Worm (Caenorhabditis elegans) whole organism, early embryonic: Measurements from ENCODE around the gene mcm-6.
A peak's percentile ranks its signal among the peaks of the same experiment; 100 is the strongest.

ENCODE experiments used
- B0310.2 ChIP-seq: sonication (generic microtip); optimal IDR thresholded peaks from 2 replicates; lab custom pipeline; 2016; ENCODE audit warnings: mild to moderate bottlenecking, missing genetic modification characterization, missing compliant biosample characterization
- F13C5.2 ChIP-seq: sonication (generic microtip); optimal IDR thresholded peaks from 2 replicates; lab custom pipeline; 2017; ENCODE audit warnings: mild to moderate bottlenecking, missing genetic modification characterization, inconsistent platforms, missing compliant biosample characterization
- aly-1 ChIP-seq: sonication (generic microtip); optimal IDR thresholded peaks from 2 replicates; lab custom pipeline; 2016; ENCODE audit warnings: missing genetic modification characterization, missing compliant biosample characterization
- ama-1 ChIP-seq: fragments of 150-350 bp; optimal IDR thresholded peaks from 2 replicates; lab custom pipeline; 2014
- ceh-13 ChIP-seq: fragments of 200-800 bp; sonication (Bioruptor generic); optimal IDR thresholded peaks from 2 replicates; lab custom pipeline; 2018; ENCODE audit warnings: mild to moderate bottlenecking, missing genetic modification characterization, missing compliant biosample characterization
- ceh-36 ChIP-seq: sonication (generic microtip); optimal IDR thresholded peaks from 2 replicates; lab custom pipeline; 2016; ENCODE audit warnings: missing genetic modification characterization, inconsistent platforms, missing compliant biosample characterization
- ets-7 ChIP-seq: sonication (generic microtip); optimal IDR thresholded peaks from 2 replicates; lab custom pipeline; 2016; ENCODE audit warnings: missing genotype, missing genetic modification characterization, missing compliant biosample characterization
- flt-1 ChIP-seq: fragments of 200-800 bp; sonication (Bioruptor generic); IDR thresholded peaks from 2 replicates; pipeline ENCODE4 v1.3.6; 2022; ENCODE audit warnings: missing genetic modification characterization, missing compliant biosample characterization
- hmbx-1 ChIP-seq: sonication (generic microtip); optimal IDR thresholded peaks from 2 replicates; lab custom pipeline; 2016; ENCODE audit warnings: mild to moderate bottlenecking, missing genetic modification characterization, missing compliant biosample characterization
- hmg-4 ChIP-seq: fragments of 200-800 bp; sonication (Bioruptor generic); optimal IDR thresholded peaks from 2 replicates; lab custom pipeline; 2018; ENCODE audit warnings: mild to moderate bottlenecking, missing genetic modification characterization, missing compliant biosample characterization
- hnd-1 ChIP-seq: sonication (generic microtip); optimal IDR thresholded peaks from 2 replicates; lab custom pipeline; 2016; ENCODE audit warnings: missing genetic modification characterization, missing compliant biosample characterization
- pes-1 ChIP-seq: fragments of 200-800 bp; sonication (Bioruptor generic); IDR thresholded peaks from 2 replicates; pipeline ENCODE4 v1.3.6; 2022; ENCODE audit warnings: missing genetic modification reagents, missing genetic modification characterization, missing compliant biosample characterization
- scrt-1 ChIP-seq: fragments of 200-800 bp; sonication (Bioruptor generic); IDR thresholded peaks from 2 replicates; pipeline ENCODE4 v1.3.6; 2022; ENCODE audit warnings: missing genetic modification characterization, missing compliant biosample characterization
- sea-1 ChIP-seq: fragments of 200-800 bp; sonication (Bioruptor generic); conservative IDR thresholded peaks from 2 replicates; pipeline ENCODE4 v1.3.6; 2022; ENCODE audit warnings: missing genetic modification characterization, missing compliant biosample characterization
- tbx-11 ChIP-seq: fragments of 200-800 bp; sonication (Bioruptor generic); IDR thresholded peaks from 2 replicates; pipeline ENCODE4 v1.3.6; 2022; ENCODE audit warnings: missing genetic modification characterization, missing compliant biosample characterization
- tbx-37 ChIP-seq: fragments of 200-800 bp; sonication (Bioruptor generic); conservative IDR thresholded peaks from 2 replicates; pipeline ENCODE4 v1.3.6; 2022; ENCODE audit warnings: missing genetic modification reagents, missing genetic modification characterization, missing compliant biosample characterization
- tra-4 ChIP-seq: sonication (generic microtip); optimal IDR thresholded peaks from 2 replicates; lab custom pipeline; 2017; ENCODE audit warnings: missing genetic modification characterization, missing compliant biosample characterization

Gene mcm-6

DNA sequence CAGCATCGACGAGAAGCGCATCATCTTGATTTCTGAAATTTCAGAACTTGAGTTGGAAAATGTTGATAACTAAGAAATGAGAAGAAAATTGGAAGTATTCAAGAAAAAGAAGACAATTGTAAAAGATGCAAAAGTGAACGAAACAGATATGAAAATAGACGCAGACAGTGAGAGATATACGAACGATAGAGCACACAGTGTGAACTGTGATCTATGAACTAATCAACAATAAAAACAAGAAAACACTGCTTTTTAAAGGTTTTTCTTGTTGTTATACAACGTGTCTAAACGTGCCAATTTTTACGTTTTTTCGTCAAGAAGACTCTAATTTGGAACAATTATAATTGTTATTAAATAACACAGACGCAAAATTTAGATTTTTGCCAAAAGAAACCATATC, 41.3 kb upstream of the mcm-6 start, which contains the start of gene ech-6:
ech-6 (minus strand) TSS at position 32 of the 400 bp plus-strand sequence.
- TF ChIP-seq ceh-13 = no peak
- TF ChIP-seq hmg-4 = no peak
- no peak for TF ChIP-seq sea-1 (GFP tag; lab: Robert Waterston, UW)
- TF ChIP-seq F13C5.2 (tag; lab: Kevin White, UChicago) = no peak
- no peak for TF ChIP-seq tra-4 (tag; lab: Kevin White, UChicago)
- TF ChIP-seq ceh-36 (tag; lab: Kevin White, UChicago) = no peak
- no peak for TF ChIP-seq hmbx-1 (tag; lab: Kevin White, UChicago)
- TF ChIP-seq tbx-11 (GFP tag; lab: Robert Waterston, UW) = no peak
- no peak for TF ChIP-seq ets-7 (tag; lab: Kevin White, UChicago)
- TF ChIP-seq ama-1 (lab: Kevin White, UChicago) = no peak
- TF ChIP-seq B0310.2 = no peak
- TF ChIP-seq pes-1 (GFP tag; lab: Robert Waterston, UW) = no peak
- no peak for TF ChIP-seq hnd-1 (tag; lab: Kevin White, UChicago)
- no peak for TF ChIP-seq flt-1 (GFP tag; lab: Robert Waterston, UW)
- TF ChIP-seq aly-1 = no peak
- no peak for TF ChIP-seq tbx-37 (GFP tag; lab: Robert Waterston, UW)
- TF ChIP-seq scrt-1 (GFP tag; lab: Robert Waterston, UW) = no peak

DNA sequence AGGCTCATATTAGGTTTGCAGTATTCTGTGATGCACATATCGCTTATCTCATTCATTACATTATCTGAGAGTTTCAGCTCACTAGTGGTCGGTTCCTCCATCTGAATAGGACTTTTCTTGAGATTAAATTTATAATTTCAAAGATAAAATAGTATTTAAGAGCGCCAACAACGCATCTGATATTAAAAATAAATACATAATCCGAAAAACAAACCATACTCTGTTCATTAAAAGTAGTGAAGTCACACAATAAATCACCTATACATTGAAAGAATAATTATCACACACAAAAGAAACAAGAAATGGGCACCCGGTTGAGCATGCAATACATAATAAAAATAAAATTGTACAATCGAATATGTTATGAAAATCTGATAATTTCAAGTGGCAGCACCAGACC, 36.8 kb upstream of the mcm-6 start, which contains the start of gene vps-53:
vps-53 (minus strand) TSS at position 101 of the 400 bp plus-strand sequence.
- TF ChIP-seq pes-1 (GFP tag; lab: Robert Waterston, UW) (no peak), tra-4 (tag; lab: Kevin White, UChicago) (no peak), ceh-36 (tag; lab: Kevin White, UChicago) (no peak), F13C5.2 (tag; lab: Kevin White, UChicago) (no peak), B0310.2 (no peak), hmbx-1 (tag; lab: Kevin White, UChicago) (no peak), aly-1 (no peak), ama-1 (lab: Kevin White, UChicago) (no peak), hmg-4 (no peak), ceh-13 (no peak), ets-7 (tag; lab: Kevin White, UChicago) (no peak), tbx-37 (GFP tag; lab: Robert Waterston, UW) (no peak), tbx-11 (GFP tag; lab: Robert Waterston, UW) (no peak), hnd-1 (tag; lab: Kevin White, UChicago) (no peak), flt-1 (GFP tag; lab: Robert Waterston, UW) (no peak), sea-1 (GFP tag; lab: Robert Waterston, UW) (no peak), scrt-1 (GFP tag; lab: Robert Waterston, UW) (no peak)

DNA sequence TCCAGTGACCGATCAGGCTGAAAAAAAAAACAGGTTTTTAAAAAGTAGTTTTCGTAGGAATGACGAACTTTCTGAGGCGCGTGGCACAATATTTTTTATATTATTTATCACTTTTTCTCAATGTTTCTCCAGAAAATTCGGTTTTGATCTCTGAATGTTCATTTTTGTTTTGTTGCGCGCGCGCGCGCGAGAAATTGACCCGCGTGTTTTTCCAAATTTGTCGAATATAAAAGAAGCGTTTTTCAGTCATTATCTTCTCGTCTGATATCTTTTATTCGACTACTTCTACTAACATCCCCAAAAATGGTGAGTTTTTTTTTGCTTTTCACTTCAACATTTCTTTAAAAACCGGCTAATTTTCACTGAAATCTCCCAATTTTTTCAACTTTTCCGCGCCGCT, 35.3 kb upstream of the mcm-6 start, which contains the start of gene rmd-1:
rmd-1 (plus strand) TSS at position 247 of the 400 bp plus-strand sequence.
- no peak for TF ChIP-seq tbx-11 (GFP tag; lab: Robert Waterston, UW)
- no peak for TF ChIP-seq F13C5.2 (tag; lab: Kevin White, UChicago)
- no peak for TF ChIP-seq ceh-13
- TF ChIP-seq ama-1 (lab: Kevin White, UChicago) = no peak
- TF ChIP-seq B0310.2 = no peak

DNA sequence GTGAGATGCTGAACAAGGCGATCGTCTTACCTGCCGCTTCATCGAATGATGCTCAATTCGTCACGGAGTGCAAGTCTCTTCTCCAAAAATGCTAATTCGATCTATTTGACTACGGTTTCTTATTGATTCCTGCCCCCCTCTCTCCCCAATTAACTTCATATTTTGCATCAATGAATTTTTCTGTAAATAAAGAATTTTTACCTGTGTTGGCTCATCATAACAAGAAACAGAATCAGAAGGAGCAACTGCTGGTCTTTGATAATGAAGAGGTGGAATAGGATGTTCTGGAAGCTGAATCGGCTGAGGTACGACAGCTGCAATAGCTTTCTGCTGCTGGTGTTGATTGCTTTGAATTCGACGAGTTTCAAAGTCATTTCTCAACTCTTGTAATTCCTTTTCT, 34.0 kb upstream of the mcm-6 start:
- TF ChIP-seq hnd-1 (tag; lab: Kevin White, UChicago) (no peak), tbx-37 (GFP tag; lab: Robert Waterston, UW) (no peak), tra-4 (tag; lab: Kevin White, UChicago) (no peak), pes-1 (GFP tag; lab: Robert Waterston, UW) (no peak), ets-7 (tag; lab: Kevin White, UChicago) (no peak), aly-1 (no peak), ama-1 (lab: Kevin White, UChicago) (no peak), flt-1 (GFP tag; lab: Robert Waterston, UW) (no peak), ceh-13 (no peak), tbx-11 (GFP tag; lab: Robert Waterston, UW) (no peak)

DNA sequence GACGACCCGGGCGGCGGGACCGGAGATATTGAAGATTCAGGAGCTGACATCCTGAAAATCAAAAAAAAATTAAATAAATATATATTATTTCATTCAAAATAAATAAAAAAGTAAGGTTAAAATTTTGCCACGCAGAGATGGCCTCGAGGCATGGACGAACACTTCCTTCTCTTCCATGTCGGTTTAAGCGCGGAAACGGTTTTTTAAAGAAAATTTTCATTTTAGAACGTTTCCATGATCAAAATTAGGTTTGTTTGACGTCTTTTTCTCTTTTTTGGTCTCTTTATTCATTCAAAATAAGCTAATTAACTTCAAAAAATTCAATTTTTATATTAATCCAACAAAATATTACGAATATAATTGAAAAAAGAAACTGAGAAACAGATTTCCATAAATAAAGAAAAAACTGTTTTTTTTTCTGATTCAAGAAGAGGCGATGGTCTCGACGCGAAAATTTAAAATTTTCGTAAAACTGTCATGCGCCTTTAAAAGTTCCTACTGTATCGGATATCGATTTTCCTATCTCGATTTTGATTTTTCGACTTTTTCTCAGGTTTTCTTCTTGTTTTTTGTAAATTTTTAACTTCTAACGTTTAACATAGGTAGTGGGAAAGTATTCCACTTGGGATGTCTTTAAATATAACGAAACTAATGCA, 31.9 kb upstream of the mcm-6 start, which contains the start of gene gcc-2:
gcc-2 (minus strand) TSS at position 51 of the 656 bp plus-strand sequence.
- TF ChIP-seq sea-1 (GFP tag; lab: Robert Waterston, UW) = no peak
- no peak for TF ChIP-seq ama-1 (lab: Kevin White, UChicago)
- TF ChIP-seq scrt-1 (GFP tag; lab: Robert Waterston, UW) = no peak
- TF ChIP-seq tbx-37 (GFP tag; lab: Robert Waterston, UW) = no peak
- no peak for TF ChIP-seq tra-4 (tag; lab: Kevin White, UChicago)

DNA sequence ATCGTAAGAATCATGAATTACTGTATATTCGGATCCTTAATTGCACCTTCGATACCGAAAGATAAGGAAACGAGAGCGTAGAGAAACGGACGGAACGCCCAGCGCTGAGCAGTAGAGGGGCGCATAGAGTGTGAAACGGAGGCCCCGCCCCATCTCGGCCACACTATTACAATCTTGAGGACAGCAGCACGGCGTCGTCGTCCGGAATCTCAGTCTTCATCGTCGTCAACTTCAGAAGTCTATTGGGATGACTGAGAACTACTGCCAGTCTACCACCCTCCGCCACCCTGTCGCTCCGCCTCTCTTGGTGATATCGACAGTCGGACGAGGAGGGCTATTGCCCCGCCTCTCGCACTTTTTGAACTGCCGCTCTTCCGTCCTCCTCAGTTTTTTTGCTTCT, 29.4 kb upstream of the mcm-6 start:
- no peak for TF ChIP-seq B0310.2
- 0 out of 2 replicates have a peak, but pooled peaks have one; percentile 36 for TF ChIP-seq sea-1 (GFP tag; lab: Robert Waterston, UW)
- no peak for TF ChIP-seq flt-1 (GFP tag; lab: Robert Waterston, UW)
- TF ChIP-seq tbx-37 (GFP tag; lab: Robert Waterston, UW) = no peak
- TF ChIP-seq tbx-11 (GFP tag; lab: Robert Waterston, UW) = no peak

DNA sequence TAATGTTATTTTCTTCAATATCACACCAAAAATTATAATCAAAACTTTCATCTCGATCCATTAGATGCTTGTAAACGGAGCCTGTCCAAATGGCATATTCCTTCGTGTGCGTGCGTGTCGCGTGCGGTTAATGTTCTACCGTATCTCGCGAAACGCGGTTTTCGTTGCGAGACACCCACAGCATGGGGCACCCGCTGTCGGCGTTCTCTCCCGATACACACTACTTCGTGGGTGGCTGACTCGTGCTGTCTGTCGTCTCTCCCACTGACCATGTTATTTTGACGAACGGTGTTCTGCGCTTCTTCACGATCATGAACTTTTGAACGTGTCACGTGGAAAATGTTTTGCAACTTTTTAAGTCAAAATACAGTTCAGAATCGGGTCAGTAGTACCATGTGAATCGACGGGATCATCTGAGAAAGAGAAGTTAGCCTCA, 28.7 kb upstream of the mcm-6 start:
- TF ChIP-seq ceh-13 = peak; percentile 54
- peak; percentile 82 for TF ChIP-seq pes-1 (GFP tag; lab: Robert Waterston, UW)
- peak; percentile 87 for TF ChIP-seq ceh-36 (tag; lab: Kevin White, UChicago)
- TF ChIP-seq tbx-37 (GFP tag; lab: Robert Waterston, UW) = peak; percentile 80; the same call in 1 of the 2 replicates
- peak; percentile 81 for TF ChIP-seq scrt-1 (GFP tag; lab: Robert Waterston, UW)
- peak; percentile 83 for TF ChIP-seq tbx-11 (GFP tag; lab: Robert Waterston, UW)
- peak; percentile 26 for TF ChIP-seq hnd-1 (tag; lab: Kevin White, UChicago)
- peak; percentile 96 for TF ChIP-seq F13C5.2 (tag; lab: Kevin White, UChicago)
- peak; percentile 89 for TF ChIP-seq flt-1 (GFP tag; lab: Robert Waterston, UW)
- peak; percentile 81 for TF ChIP-seq hmbx-1 (tag; lab: Kevin White, UChicago)
- peak; percentile 97 for TF ChIP-seq tra-4 (tag; lab: Kevin White, UChicago)
- TF ChIP-seq hmg-4 = peak; percentile 89
- TF ChIP-seq ets-7 (tag; lab: Kevin White, UChicago) = no peak
- peak; percentile 96 for TF ChIP-seq sea-1 (GFP tag; lab: Robert Waterston, UW)
- TF ChIP-seq B0310.2 = peak; percentile 91
- TF ChIP-seq ama-1 (lab: Kevin White, UChicago) = peak; percentile 98
- TF ChIP-seq aly-1 = peak; percentile 40
